Worm (Caenorhabditis elegans) whole organism, young adult: ENCODE results near the gene lex-1.

Source experiments
- D2030.7 ChIP-seq: fragments of 200-800 bp; sonication (Bioruptor generic); IDR thresholded peaks from 2 replicates; pipeline ENCODE4 v1.3.6; 2022; ENCODE audit warnings: missing genetic modification reagents, missing genetic modification characterization, missing compliant biosample characterization
- F37B4.10 ChIP-seq: fragments of 200-800 bp; sonication (Bioruptor generic); IDR thresholded peaks from 2 replicates; pipeline ENCODE4 v1.3.6; 2022; ENCODE audit warnings: missing genetic modification characterization, missing compliant biosample characterization
- F52B5.7 ChIP-seq: sonication (generic microtip); optimal IDR thresholded peaks from 2 replicates; lab custom pipeline; 2016; ENCODE audit warnings: mild to moderate bottlenecking, missing genetic modification characterization, missing compliant biosample characterization
- F57C9.4 ChIP-seq: sonication (generic microtip); optimal IDR thresholded peaks from 2 replicates; lab custom pipeline; 2017; ENCODE audit warnings: mild to moderate bottlenecking, missing genetic modification characterization, missing compliant biosample characterization
- K12H6.12 ChIP-seq: fragments of 200-800 bp; sonication (Bioruptor generic); optimal IDR thresholded peaks from 2 replicates; lab custom pipeline; 2018; ENCODE audit warnings: mild to moderate bottlenecking, missing genetic modification characterization, missing compliant biosample characterization
- T07F8.4 ChIP-seq: sonication (generic microtip); optimal IDR thresholded peaks from 2 replicates; lab custom pipeline; 2016; ENCODE audit warnings: mild to moderate bottlenecking, missing genetic modification characterization, moderate library complexity, missing compliant biosample characterization
- Y53F4B.3 ChIP-seq: fragments of 200-800 bp; sonication (Bioruptor generic); IDR thresholded peaks from 2 replicates; pipeline ENCODE4 v1.3.6; 2022; ENCODE audit warnings: missing genetic modification reagents, missing genetic modification characterization, missing compliant biosample characterization
- Y79H2A.3 ChIP-seq: fragments of 200-800 bp; sonication (Bioruptor generic); conservative IDR thresholded peaks from 2 replicates; pipeline ENCODE4 v1.3.6; 2022; ENCODE audit warnings: missing genetic modification reagents, missing genetic modification characterization, missing compliant biosample characterization
- aptf-2 ChIP-seq: fragments of 200-800 bp; sonication (Bioruptor generic); conservative IDR thresholded peaks from 2 replicates; pipeline ENCODE4 v1.3.6; 2022; ENCODE audit warnings: missing genetic modification reagents, missing genetic modification characterization, missing compliant biosample characterization
- aptf-3 ChIP-seq: fragments of 200-800 bp; sonication (Bioruptor generic); IDR thresholded peaks from 2 replicates; pipeline ENCODE4 v1.3.6; 2022; ENCODE audit warnings: missing genetic modification characterization, missing compliant biosample characterization
- attf-3 ChIP-seq: fragments of 200-800 bp; sonication (Bioruptor generic); conservative IDR thresholded peaks from 2 replicates; pipeline ENCODE4 v1.3.6; 2022; ENCODE audit warnings: missing genetic modification reagents, missing genetic modification characterization, missing compliant biosample characterization
- bed-1 ChIP-seq: fragments of 200-800 bp; sonication (Bioruptor generic); IDR thresholded peaks from 2 replicates; pipeline ENCODE4 v1.3.6; 2022; ENCODE audit warnings: missing genetic modification reagents, missing genetic modification characterization, missing compliant biosample characterization
- ccch-3 ChIP-seq: fragments of 200-800 bp; sonication (Bioruptor generic); optimal IDR thresholded peaks from 2 replicates; lab custom pipeline; 2018; ENCODE audit warnings: mild to moderate bottlenecking, missing genetic modification characterization, missing compliant biosample characterization
- cebp-1 ChIP-seq, 2 experiments: fragments of 200-800 bp in 1 of 2; sonication (Bioruptor generic) in 1 of 2; sonication (generic microtip) in 1 of 2; IDR thresholded peaks in 1 of 2; optimal IDR thresholded peaks in 1 of 2; 2 replicates each; pipeline versions ENCODE4 v1.3.6 to Lab custom; 2017 to 2022; ENCODE audit warnings: missing compliant biosample characterization in 2 of 2, missing genetic modification characterization in 2 of 2, mild to moderate bottlenecking in 1 of 2, missing genetic modification reagents in 1 of 2, moderate library complexity in 1 of 2
- ceh-27 ChIP-seq: fragments of 200-800 bp; sonication (Bioruptor generic); optimal IDR thresholded peaks from 2 replicates; lab custom pipeline; 2018; ENCODE audit warnings: mild to moderate bottlenecking, missing genetic modification characterization, moderate library complexity, missing compliant biosample characterization
- ceh-40 ChIP-seq: fragments of 200-800 bp; sonication (Bioruptor generic); IDR thresholded peaks from 2 replicates; pipeline ENCODE4 v1.3.6; 2022; ENCODE audit warnings: missing genetic modification characterization, missing compliant biosample characterization
- ceh-58 ChIP-seq: fragments of 200-800 bp; sonication (Bioruptor generic); IDR thresholded peaks from 2 replicates; pipeline ENCODE4 v1.3.6; 2022; ENCODE audit warnings: missing genetic modification characterization, missing compliant biosample characterization
- chd-7 ChIP-seq: sonication (generic microtip); optimal IDR thresholded peaks from 2 replicates; lab custom pipeline; 2016; ENCODE audit warnings: mild to moderate bottlenecking, missing genetic modification characterization, moderate library complexity, missing compliant biosample characterization
- dpl-1 ChIP-seq: fragments of 150-350 bp; optimal IDR thresholded peaks from 2 replicates; lab custom pipeline; 2014; ENCODE audit warnings: missing biosample characterization, missing genetic modification reagents, missing genetic modification characterization
- egl-44 ChIP-seq: fragments of 200-800 bp; sonication (Bioruptor generic); IDR thresholded peaks from 2 replicates; pipeline ENCODE4 v1.3.6; 2022; ENCODE audit warnings: missing genetic modification reagents, missing genetic modification characterization, missing compliant biosample characterization
- egrh-3 ChIP-seq: fragments of 200-800 bp; sonication (Bioruptor generic); IDR thresholded peaks from 2 replicates; pipeline ENCODE4 v1.3.6; 2022; ENCODE audit warnings: missing genetic modification reagents, missing genetic modification characterization, missing compliant biosample characterization
- fkh-3 ChIP-seq: sonication (generic microtip); optimal IDR thresholded peaks from 2 replicates; lab custom pipeline; 2016; ENCODE audit warnings: mild to moderate bottlenecking, missing genetic modification characterization, missing compliant biosample characterization
- him-1 ChIP-seq: sonication (generic microtip); optimal IDR thresholded peaks from 2 replicates; lab custom pipeline; 2016; ENCODE audit warnings: missing genotype, missing genetic modification reagents, missing genetic modification characterization, missing compliant biosample characterization
- hlh-12 ChIP-seq: sonication (generic microtip); optimal IDR thresholded peaks from 2 replicates; lab custom pipeline; 2016; ENCODE audit warnings: missing genetic modification characterization, missing compliant biosample characterization
- hrde-1 ChIP-seq: sonication (generic microtip); optimal IDR thresholded peaks from 2 replicates; lab custom pipeline; 2016; ENCODE audit warnings: missing genetic modification characterization, mild to moderate bottlenecking, missing compliant biosample characterization, moderate library complexity, missing genotype, missing genetic modification reagents, borderline replicate concordance
- hsf-1 ChIP-seq: fragments of 200-800 bp; sonication (Bioruptor generic); IDR thresholded peaks from 2 replicates; pipeline ENCODE4 v1.3.6; 2022; ENCODE audit warnings: missing genetic modification reagents, missing genetic modification characterization, missing compliant biosample characterization
- lin-40 ChIP-seq: sonication (generic microtip); optimal IDR thresholded peaks from 2 replicates; lab custom pipeline; 2016; ENCODE audit warnings: missing genetic modification characterization, mild to moderate bottlenecking, missing compliant biosample characterization, missing genotype, missing genetic modification reagents
- lsl-1 ChIP-seq: fragments of 200-800 bp; sonication (Bioruptor generic); optimal IDR thresholded peaks from 2 replicates; lab custom pipeline; 2018; ENCODE audit warnings: mild to moderate bottlenecking, missing genetic modification characterization, moderate library complexity, missing compliant biosample characterization
- madf-3 ChIP-seq: fragments of 200-800 bp; sonication (Bioruptor generic); IDR thresholded peaks from 2 replicates; pipeline ENCODE4 v1.3.6; 2022; ENCODE audit warnings: missing genetic modification reagents, missing genetic modification characterization, missing compliant biosample characterization
- mel-28 ChIP-seq: sonication (generic microtip); optimal IDR thresholded peaks from 2 replicates; lab custom pipeline; 2016; ENCODE audit warnings: borderline replicate concordance, mild to moderate bottlenecking, missing genetic modification characterization, missing compliant biosample characterization
- mes-4 ChIP-seq: sonication (generic microtip); optimal IDR thresholded peaks from 2 replicates; lab custom pipeline; 2016; ENCODE audit warnings: missing genotype, missing genetic modification characterization, missing compliant biosample characterization
- mxl-1 ChIP-seq: sonication (generic microtip); optimal IDR thresholded peaks from 2 replicates; lab custom pipeline; 2016; ENCODE audit warnings: missing genetic modification characterization, missing compliant biosample characterization
- nfya-1 ChIP-seq: sonication (generic microtip); optimal IDR thresholded peaks from 2 replicates; lab custom pipeline; 2017; ENCODE audit warnings: antibody characterized with exemption, missing compliant biosample characterization, missing genetic modification characterization, borderline replicate concordance; ENCODE audit not compliant: insufficient read depth
- nhr-120 ChIP-seq: fragments of 200-800 bp; sonication (Bioruptor generic); IDR thresholded peaks from 2 replicates; pipeline ENCODE4 v1.3.6; 2022; ENCODE audit warnings: missing genetic modification characterization, missing compliant biosample characterization
- nhr-179 ChIP-seq: sonication (generic microtip); optimal IDR thresholded peaks from 2 replicates; lab custom pipeline; 2016; ENCODE audit warnings: mild to moderate bottlenecking, missing genetic modification characterization, missing compliant biosample characterization
- nhr-80 ChIP-seq: sonication (generic microtip); optimal IDR thresholded peaks from 2 replicates; lab custom pipeline; 2016; ENCODE audit warnings: missing genetic modification characterization, missing compliant biosample characterization
- nhr-90 ChIP-seq: sonication (generic microtip); optimal IDR thresholded peaks from 2 replicates; lab custom pipeline; 2016; ENCODE audit warnings: missing genotype, mild to moderate bottlenecking, missing genetic modification characterization, missing compliant biosample characterization
- repo-1 ChIP-seq: sonication (generic microtip); optimal IDR thresholded peaks from 2 replicates; lab custom pipeline; 2017; ENCODE audit warnings: mild to moderate bottlenecking, missing genetic modification characterization, missing compliant biosample characterization
- rpc-1 ChIP-seq, 2 experiments: fragments of 150-350 bp in 1 of 2; sonication (generic microtip) in 1 of 2; optimal IDR thresholded peaks; 2 replicates each; lab custom pipeline; 2014 to 2018; ENCODE audit warnings: missing biosample characterization in 1 of 2, missing genetic modification characterization in 1 of 2, missing genetic modification reagents in 1 of 2, missing genotype in 1 of 2
- sdz-38 ChIP-seq: sonication (generic microtip); optimal IDR thresholded peaks from 2 replicates; lab custom pipeline; 2016; ENCODE audit warnings: missing genotype, missing genetic modification characterization, missing compliant biosample characterization
- snpc-1.1 ChIP-seq: sonication (generic microtip); optimal IDR thresholded peaks from 2 replicates; lab custom pipeline; 2017; ENCODE audit warnings: missing genetic modification characterization, mild to moderate bottlenecking, missing compliant biosample characterization, antibody characterized with exemption, moderate library complexity, missing genotype, missing genetic modification reagents; ENCODE audit not compliant: insufficient read depth
- snpc-1.3 ChIP-seq: sonication (generic microtip); optimal IDR thresholded peaks from 2 replicates; lab custom pipeline; 2017; ENCODE audit warnings: missing genetic modification characterization, mild to moderate bottlenecking, missing compliant biosample characterization, antibody characterized with exemption, moderate library complexity, missing genotype, missing genetic modification reagents; ENCODE audit not compliant: insufficient read depth
- somi-1 ChIP-seq: fragments of 200-800 bp; sonication (Bioruptor generic); optimal IDR thresholded peaks from 2 replicates; lab custom pipeline; 2018; ENCODE audit warnings: mild to moderate bottlenecking, missing genetic modification characterization, missing compliant biosample characterization
- tbx-9 ChIP-seq: sonication (generic microtip); optimal IDR thresholded peaks from 2 replicates; lab custom pipeline; 2016; ENCODE audit warnings: borderline replicate concordance, missing genetic modification characterization, inconsistent platforms, missing compliant biosample characterization
- ztf-22 ChIP-seq: fragments of 200-800 bp; sonication (Bioruptor generic); optimal IDR thresholded peaks from 2 replicates; lab custom pipeline; 2018; ENCODE audit warnings: mild to moderate bottlenecking, missing genetic modification characterization, moderate library complexity, missing compliant biosample characterization
- ztf-26 ChIP-seq: sonication (generic microtip); optimal IDR thresholded peaks from 2 replicates; lab custom pipeline; 2017; ENCODE audit warnings: missing genetic modification characterization, missing compliant biosample characterization
- ztf-3 ChIP-seq: fragments of 200-800 bp; sonication (Bioruptor generic); optimal IDR thresholded peaks from 2 replicates; lab custom pipeline; 2018; ENCODE audit warnings: mild to moderate bottlenecking, missing genetic modification characterization, missing compliant biosample characterization

lex-1 gene

DNA sequence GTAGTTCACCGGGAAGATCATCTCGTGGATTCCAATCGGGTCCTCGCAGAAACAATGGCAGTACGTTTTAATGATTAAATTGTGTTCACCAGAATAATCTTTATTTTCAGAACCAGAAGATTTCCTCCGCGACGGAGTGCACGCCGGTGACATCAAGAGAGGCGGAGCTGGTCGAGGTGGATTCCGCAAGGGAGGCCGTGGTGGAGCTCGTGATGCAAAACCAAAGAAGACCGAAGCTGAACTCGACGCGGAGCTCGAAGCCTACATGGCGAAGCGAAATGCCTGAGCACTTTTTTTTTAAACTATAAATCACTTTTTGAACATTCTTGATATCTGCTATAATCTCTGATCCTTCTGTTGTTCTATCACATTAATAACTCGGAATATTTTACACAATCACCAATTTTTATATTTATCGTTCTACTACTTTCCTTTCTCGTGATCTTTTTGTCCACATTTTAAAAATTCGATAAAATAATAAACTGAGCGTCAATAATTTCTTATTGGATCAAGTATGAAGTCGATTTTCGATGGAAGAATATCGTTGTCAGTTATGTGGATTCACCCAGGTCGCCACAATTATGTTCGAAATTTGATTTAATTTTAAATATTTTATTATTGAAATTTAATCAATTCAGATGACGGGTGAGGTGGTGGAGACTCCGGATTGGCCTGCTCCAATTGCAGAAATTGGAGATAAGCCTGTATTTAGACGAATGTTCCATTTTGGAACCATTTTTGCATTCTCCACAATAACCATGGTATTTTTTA, 45.2 kb downstream of the lex-1 start, which contains the start of gene dhhc-6 (continued):
- TF ChIP-seq ceh-58 (GFP tag; lab: Robert Waterston, UW), result no peak
- TF ChIP-seq lin-40, result no peak
- no peak for TF ChIP-seq F37B4.10 (GFP tag; lab: Robert Waterston, UW)
- no peak for TF ChIP-seq egl-44 (GFP tag; lab: Robert Waterston, UW)
- TF ChIP-seq F52B5.7, result no peak
- no peak for TF ChIP-seq bed-1 (GFP tag; lab: Robert Waterston, UW)
- no peak for TF ChIP-seq tbx-9 (tag; lab: Kevin White, UChicago)
- no peak for TF ChIP-seq K12H6.12 (tag; lab: Kevin White, UChicago)
- TF ChIP-seq hsf-1, result 0 out of 2 replicates have a peak, but pooled peaks have one; percentile 30
- TF ChIP-seq ceh-27 (GFP tag; lab: Kevin White, UChicago), result no peak
- TF ChIP-seq madf-3, result peak; percentile 84
- TF ChIP-seq nhr-179 (tag; lab: Kevin White, UChicago), result no peak
- no peak for TF ChIP-seq D2030.7 (GFP tag; lab: Robert Waterston, UW)
- no peak for TF ChIP-seq cebp-1 (GFP tag; IDR thresholded peaks at IDR 0.05; lab: Robert Waterston, UW)
- peak; percentile 6 for TF ChIP-seq cebp-1 (tag; optimal IDR thresholded peaks at IDR 0.05; lab: Kevin White, UChicago)
- no peak for TF ChIP-seq hlh-12 (tag; lab: Kevin White, UChicago)
- no peak for TF ChIP-seq fkh-3 (tag; lab: Kevin White, UChicago)
- no peak for TF ChIP-seq ccch-3 (GFP tag; lab: Kevin White, UChicago)
- TF ChIP-seq Y53F4B.3 (GFP tag; lab: Robert Waterston, UW), result no peak
- no peak for TF ChIP-seq attf-3 (GFP tag; lab: Robert Waterston, UW)
- TF ChIP-seq aptf-3 (GFP tag; lab: Robert Waterston, UW), result no peak
- no peak for TF ChIP-seq snpc-1.3 (tag; lab: Kevin White, UChicago)
- no peak for TF ChIP-seq snpc-1.1 (tag; lab: Kevin White, UChicago)
- TF ChIP-seq nfya-1 (tag; lab: Kevin White, UChicago), result no peak
- peak; percentile 56; the same call in 1 of the 2 replicates for TF ChIP-seq egrh-3 (GFP tag; lab: Robert Waterston, UW)
- TF ChIP-seq nhr-90, result no peak
- TF ChIP-seq somi-1, result no peak
- no peak for TF ChIP-seq him-1
- TF ChIP-seq aptf-2 (GFP tag; lab: Robert Waterston, UW), result no peak
- TF ChIP-seq mxl-1, result no peak
- TF ChIP-seq ceh-40, result no peak
- no peak for TF ChIP-seq Y79H2A.3
- TF ChIP-seq rpc-1 (optimal IDR thresholded peaks at IDR 0.05; lab: Kevin White, UChicago), result no peak
- no peak for TF ChIP-seq rpc-1 (tag; optimal IDR thresholded peaks at IDR 0.05; lab: Kevin White, UChicago)
- no peak for TF ChIP-seq nhr-80 (tag; lab: Kevin White, UChicago)
- TF ChIP-seq mes-4 (tag; lab: Kevin White, UChicago), result no peak
- no peak for TF ChIP-seq ztf-3 (GFP tag; lab: Kevin White, UChicago)
- TF ChIP-seq repo-1, result no peak
- no peak for TF ChIP-seq T07F8.4 (tag; lab: Kevin White, UChicago)
- no peak for TF ChIP-seq F57C9.4
- TF ChIP-seq mel-28 (tag; lab: Kevin White, UChicago), result no peak
- TF ChIP-seq chd-7, result no peak
- TF ChIP-seq hrde-1, result peak; percentile 40
- TF ChIP-seq sdz-38 (tag; lab: Kevin White, UChicago), result no peak
- TF ChIP-seq ztf-22 (GFP tag; lab: Kevin White, UChicago), result no peak
- TF ChIP-seq lsl-1 (GFP tag; lab: Kevin White, UChicago), result no peak
- TF ChIP-seq ztf-26 (tag; lab: Kevin White, UChicago), result no peak
- TF ChIP-seq dpl-1 (GFP tag; lab: Kevin White, UChicago), result no peak
- no peak for TF ChIP-seq nhr-120
